Worm (Caenorhabditis elegans) whole organism, L2 larva: Measurements from ENCODE around the gene C18H7.7.

Experiments used
- alr-1 ChIP-seq: fragments of 150-350 bp; optimal IDR thresholded peaks from 2 replicates; lab custom pipeline; 2014; ENCODE audit warnings: missing biosample characterization, missing genetic modification characterization
- ama-1 ChIP-seq: fragments of 150-350 bp; optimal IDR thresholded peaks from 2 replicates; lab custom pipeline; 2018; ENCODE audit warnings: inconsistent platforms
- ceh-82 ChIP-seq: fragments of 150-350 bp; optimal IDR thresholded peaks from 2 replicates; lab custom pipeline; 2014; ENCODE audit warnings: missing biosample characterization, missing genetic modification characterization
- lin-11 ChIP-seq: fragments of 150-350 bp; sonication (generic microtip); optimal IDR thresholded peaks from 2 replicates; lab custom pipeline; 2014; ENCODE audit warnings: missing biosample characterization, missing genetic modification characterization, inconsistent platforms, mixed read lengths
- mdl-1 ChIP-seq, 2 experiments: fragments of 150-350 bp in 1 of 2; sonication (generic microtip) in 1 of 2; optimal IDR thresholded peaks; 2 replicates each; lab custom pipeline; 2017; ENCODE audit warnings: missing biosample characterization in 2 of 2, missing genetic modification characterization in 2 of 2
- peb-1 ChIP-seq: fragments of 150-350 bp; optimal IDR thresholded peaks from 2 replicates; lab custom pipeline; 2014; ENCODE audit warnings: missing biosample characterization, missing genetic modification characterization
- snpc-4 ChIP-seq: fragments of 150-350 bp; optimal IDR thresholded peaks from 2 replicates; lab custom pipeline; 2014; ENCODE audit warnings: missing biosample characterization, missing genetic modification characterization

The C18H7.7 gene

ce11 chrIV:548000-548399 is 48.2 kb downstream of the C18H7.7 start, which contains the start of gene F56A11.4:
F56A11.4 (plus strand) TSS chrIV:548300.
- TF ChIP-seq peb-1 (no peak), snpc-4 (no peak), lin-11 (tag; lab: Kevin White, UChicago) (no peak), ceh-82 (no peak), ama-1 (lab: Kevin White, UChicago) (no peak)

ce11 chrIV:545852-546251 is 50.3 kb downstream of the C18H7.7 start:
- TF ChIP-seq alr-1 (tag; lab: Kevin White, UChicago), result no peak
- TF ChIP-seq mdl-1 (tag; optimal IDR thresholded peaks at IDR 0.05; lab: Kevin White, UChicago), result no peak
- TF ChIP-seq, all 48 proteins: peak for 0
